Comparison of ENCODE assay signal across 5 worm cellular contexts in the genomic region with DNA sequence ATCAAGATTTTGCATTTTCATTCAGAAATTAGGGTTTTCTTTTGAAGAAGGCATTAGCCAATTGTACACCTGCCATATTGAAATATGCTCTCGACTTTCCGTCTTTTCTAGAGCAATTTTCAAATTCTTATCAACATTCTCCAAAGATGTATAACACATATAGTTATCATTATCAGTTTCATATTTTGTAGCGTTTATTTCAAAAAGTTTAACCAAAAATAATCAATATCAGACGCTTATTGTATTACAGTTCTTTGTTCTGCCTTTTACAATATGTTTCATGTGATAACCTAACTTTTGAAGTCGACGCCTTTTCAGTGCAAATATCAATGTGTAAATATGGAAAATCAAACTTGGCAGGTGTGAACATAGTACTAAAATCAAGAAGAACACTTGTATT.
TF ChIP-seq lines count a peak whose summit lies in the region.

No protein-coding gene starts in this region.

TF ChIP-seq in whole organism, L1 larva, 84 proteins besides CTCF, POLR2A, EP300 and RAD21:
- no peak for TF ChIP-seq skn-1 (tag; optimal IDR thresholded peaks at IDR 0.05; lab: Kevin White, UChicago)
- TF ChIP-seq elt-2 (tag; optimal IDR thresholded peaks at IDR 0.05; lab: Kevin White, UChicago) = peak; percentile 65
- no peak for TF ChIP-seq C34B4.2 (tag; optimal IDR thresholded peaks at IDR 0.05; lab: Kevin White, UChicago)

TF ChIP-seq in whole organism, L2 larva, 48 proteins besides CTCF, POLR2A, EP300 and RAD21:
- TF ChIP-seq nhr-12 (tag; optimal IDR thresholded peaks at IDR 0.05; lab: Kevin White, UChicago) = no peak
- no peak for TF ChIP-seq sma-3 (GFP tag; optimal IDR thresholded peaks at IDR 0.05; lab: Kevin White, UChicago)
- TF ChIP-seq fos-1 (tag; optimal IDR thresholded peaks at IDR 0.05; lab: Kevin White, UChicago) = peak; percentile 50
- TF ChIP-seq crh-2 (tag; optimal IDR thresholded peaks at IDR 0.05; lab: Kevin White, UChicago) = peak; percentile 9
- TF ChIP-seq gmeb-1 (tag; optimal IDR thresholded peaks at IDR 0.05; lab: Kevin White, UChicago) = peak; percentile 16
- TF ChIP-seq unc-55 (GFP tag; optimal IDR thresholded peaks at IDR 0.05; lab: Kevin White, UChicago) = no peak

TF ChIP-seq in whole organism, L3 larva, 47 proteins besides CTCF, POLR2A, EP300 and RAD21:
- TF ChIP-seq tbx-2 (tag; optimal IDR thresholded peaks at IDR 0.05; lab: Kevin White, UChicago) = no peak
- TF ChIP-seq pha-4 (tag; optimal IDR thresholded peaks at IDR 0.05; lab: Kevin White, UChicago) = peak; percentile 42
- TF ChIP-seq elt-2 (tag; optimal IDR thresholded peaks at IDR 0.05; lab: Kevin White, UChicago) = peak; percentile 77
- peak; percentile 80 for TF ChIP-seq pqm-1 (tag; optimal IDR thresholded peaks at IDR 0.05; lab: Kevin White, UChicago)
- TF ChIP-seq ceh-82 (tag; optimal IDR thresholded peaks at IDR 0.05; lab: Kevin White, UChicago) = no peak
- TF ChIP-seq ceh-28 (tag; optimal IDR thresholded peaks at IDR 0.05; lab: Kevin White, UChicago) = no peak
- no peak for TF ChIP-seq elt-3 (tag; optimal IDR thresholded peaks at IDR 0.05; lab: Kevin White, UChicago)
- TF ChIP-seq nhr-43 (tag; optimal IDR thresholded peaks at IDR 0.05; lab: Kevin White, UChicago; ENCODE audit: poor library complexity, severe bottlenecking) = no peak
TF ChIP-seq in whole organism, L3 larva: peak in this region for 3.

TF ChIP-seq in whole organism, L4 larva, 104 proteins besides CTCF, POLR2A, EP300 and RAD21:
- TF ChIP-seq unc-62 (GFP tag; optimal IDR thresholded peaks at IDR 0.05 in 1 of 2; lab: Kevin White, UChicago) (no peak), unc-62 (tag; optimal IDR thresholded peaks at IDR 0.05; lab: Kevin White, UChicago) (no peak), mep-1 (tag; optimal IDR thresholded peaks at IDR 0.05; lab: Kevin White, UChicago) (peak; percentile 36), R02D3.7 (tag; optimal IDR thresholded peaks at IDR 0.05; lab: Kevin White, UChicago) (no peak), lin-38 (GFP tag; IDR thresholded peaks at IDR 0.05; lab: Robert Waterston, UW) (no peak), jun-1 (tag; optimal IDR thresholded peaks at IDR 0.05; lab: Kevin White, UChicago) (no peak), nhr-28 (tag; optimal IDR thresholded peaks at IDR 0.05; lab: Kevin White, UChicago) (peak; percentile 83), fos-1 (tag; optimal IDR thresholded peaks at IDR 0.05; lab: Kevin White, UChicago) (no peak), dve-1 (tag; optimal IDR thresholded peaks at IDR 0.05; lab: Kevin White, UChicago; ENCODE audit: insufficient read depth) (peak; percentile 58), pqm-1 (tag; optimal IDR thresholded peaks at IDR 0.05; lab: Kevin White, UChicago) (peak; percentile 11), ces-1 (GFP tag; optimal IDR thresholded peaks at IDR 0.05; lab: Kevin White, UChicago) (no peak), T20F7.1 (GFP tag; optimal IDR thresholded peaks at IDR 0.05; lab: Kevin White, UChicago) (peak; percentile 11), pha-4 (GFP tag; IDR thresholded peaks at IDR 0.05; lab: Robert Waterston, UW) (no peak), pha-4 (tag; optimal IDR thresholded peaks at IDR 0.05; lab: Kevin White, UChicago) (no peak), ctbp-1 (GFP tag; IDR thresholded peaks at IDR 0.05; lab: Robert Waterston, UW) (no peak), mdl-1 (tag; optimal IDR thresholded peaks at IDR 0.05; lab: Kevin White, UChicago) (no peak), lin-13 (GFP tag; optimal IDR thresholded peaks at IDR 0.05; lab: Kevin White, UChicago) (no peak), nhr-77 (tag; optimal IDR thresholded peaks at IDR 0.05; lab: Kevin White, UChicago) (peak; percentile 43), daf-16 (GFP tag; optimal IDR thresholded peaks at IDR 0.05; lab: Kevin White, UChicago) (no peak), daf-16 (tag; optimal IDR thresholded peaks at IDR 0.05; lab: Kevin White, UChicago) (peak; percentile 34), skn-1 (tag; optimal IDR thresholded peaks at IDR 0.05; lab: Kevin White, UChicago) (no peak), hlh-11 (tag; optimal IDR thresholded peaks at IDR 0.05; lab: Kevin White, UChicago) (peak; percentile 41)
TF ChIP-seq in whole organism, L4 larva: peak in this region for 8.

TF ChIP-seq in whole organism, young adult, 124 proteins besides CTCF, POLR2A, EP300 and RAD21:
- TF ChIP-seq nhr-80 (tag; optimal IDR thresholded peaks at IDR 0.05; lab: Kevin White, UChicago) = peak; percentile 50
- TF ChIP-seq mel-28 (tag; optimal IDR thresholded peaks at IDR 0.05; lab: Kevin White, UChicago; ENCODE audit: borderline replicate concordance) = no peak
- no peak for TF ChIP-seq gei-17 (GFP tag; optimal IDR thresholded peaks at IDR 0.05; lab: Kevin White, UChicago)
- TF ChIP-seq lin-26 (GFP tag; IDR thresholded peaks at IDR 0.05; lab: Robert Waterston, UW) = no peak
- no peak for TF ChIP-seq madf-10 (tag; optimal IDR thresholded peaks at IDR 0.05; lab: Kevin White, UChicago)
- TF ChIP-seq F39B2.1 (GFP tag; IDR thresholded peaks at IDR 0.05; lab: Robert Waterston, UW) = no peak
